Worm (Caenorhabditis elegans): ENCODE measurements around the gene irg-6.
A peak's percentile ranks its signal among the peaks of the same experiment; 100 is the strongest.

Gene irg-6

ce11 chrIV:12899392-12899791 is 15.4 kb downstream of the irg-6 start, which contains the start of gene K08D8.9:
K08D8.9 (plus strand) TSS chrIV:12899692.
- TF ChIP-seq snpc-1.1 (tag; optimal IDR thresholded peaks at IDR 0.05; ENCODE audit: insufficient read depth), result no peak
- TF ChIP-seq F57C9.4 (tag; optimal IDR thresholded peaks at IDR 0.05), result no peak
- no peak for TF ChIP-seq pha-4 (tag; optimal IDR thresholded peaks at IDR 0.05)
- TF ChIP-seq ceh-40 (GFP tag; IDR thresholded peaks at IDR 0.05), result no peak
- no peak for TF ChIP-seq ztf-3 (GFP tag; optimal IDR thresholded peaks at IDR 0.05)

DNA sequence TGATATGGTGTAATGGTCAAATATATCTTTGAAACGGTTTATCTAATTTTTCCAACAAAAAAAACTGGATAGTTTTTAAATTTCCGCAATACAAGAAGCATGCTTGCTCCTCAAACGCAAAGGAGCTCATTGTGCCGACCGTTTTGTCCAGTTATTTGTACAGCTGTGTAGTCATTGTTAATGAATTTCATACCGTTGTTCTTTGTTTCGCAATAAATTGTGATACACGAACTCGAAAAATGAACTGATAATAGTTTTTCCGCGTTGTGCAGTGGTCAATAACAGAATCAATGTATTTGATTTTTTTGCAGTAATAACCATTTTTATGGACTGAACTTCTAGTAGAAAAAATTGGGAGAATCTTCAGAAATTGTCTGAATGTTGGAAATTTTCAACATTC is 15.9 kb downstream of the irg-6 start:
- TF ChIP-seq cebp-1 (GFP tag; IDR thresholded peaks at IDR 0.05) (no peak), cebp-1 (tag; optimal IDR thresholded peaks at IDR 0.05) (peak; percentile 37), madf-10 (tag; optimal IDR thresholded peaks at IDR 0.05) (no peak), snpc-3.4 (tag; optimal IDR thresholded peaks at IDR 0.05) (no peak)

DNA sequence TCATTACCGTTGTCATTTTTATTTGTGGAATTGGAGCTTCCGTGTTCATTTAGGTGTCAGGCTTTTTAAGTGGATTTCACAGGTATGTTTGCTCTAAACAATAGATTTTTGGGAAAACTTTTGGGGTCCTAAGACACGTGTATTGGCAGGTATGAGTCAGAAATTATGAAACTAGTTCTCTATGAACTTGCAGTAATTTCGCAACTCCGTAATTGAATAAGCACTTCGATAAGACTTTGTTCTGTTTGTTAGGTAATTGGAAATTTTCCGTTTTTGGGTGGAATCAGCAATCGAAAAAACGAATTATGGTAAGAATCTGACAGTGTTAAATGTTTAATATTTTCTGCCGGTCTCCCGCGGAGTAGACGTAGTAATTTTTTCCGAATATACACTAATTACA is 17.6 kb downstream of the irg-6 start:
- TF ChIP-seq ZK185.1 (tag; optimal IDR thresholded peaks at IDR 0.05; ENCODE audit: poor library complexity, severe bottlenecking), result no peak
- TF ChIP-seq cebp-1 (GFP tag; IDR thresholded peaks at IDR 0.05), result peak; percentile 57; the same call in 1 of the 2 replicates
- peak; percentile 79 for TF ChIP-seq cebp-1 (tag; optimal IDR thresholded peaks at IDR 0.05)
- TF ChIP-seq egl-44 (GFP tag; IDR thresholded peaks at IDR 0.05), result no peak
- no peak for TF ChIP-seq sdz-38 (tag; optimal IDR thresholded peaks at IDR 0.05)

- TF ChIP-seq nhr-80 (tag; optimal IDR thresholded peaks at IDR 0.05), result peak; percentile 21
- TF ChIP-seq egl-18 (GFP tag; IDR thresholded peaks at IDR 0.05), result no peak
Observed at ce11 chrIV:12896371-12896882, 18.3 kb downstream of the irg-6 start, which contains the start of gene K08D8.7. K08D8.7 (plus strand) TSS chrIV:12896832.

- TF ChIP-seq hmg-1.2 (GFP tag; IDR thresholded peaks at IDR 0.05), result no peak
- no peak for TF ChIP-seq rec-8 (tag; optimal IDR thresholded peaks at IDR 0.05)
- TF ChIP-seq pbrm-1 (GFP tag; IDR thresholded peaks at IDR 0.05), result no peak
- no peak for TF ChIP-seq Y53F4B.3 (GFP tag; IDR thresholded peaks at IDR 0.05)
- TF ChIP-seq ceh-91 (GFP tag; IDR thresholded peaks at IDR 0.05), result no peak
- TF ChIP-seq chd-7 (tag; optimal IDR thresholded peaks at IDR 0.05), result no peak
- TF ChIP-seq nfya-2 (GFP tag; IDR thresholded peaks at IDR 0.05), result no peak
- TF ChIP-seq ceh-79 (tag; optimal IDR thresholded peaks at IDR 0.05), result no peak
- no peak for TF ChIP-seq bed-2 (GFP tag; IDR thresholded peaks at IDR 0.05)
- TF ChIP-seq F10E7.11 (tag; optimal IDR thresholded peaks at IDR 0.05), result no peak
- no peak for TF ChIP-seq aptf-3 (GFP tag; IDR thresholded peaks at IDR 0.05)
- no peak for TF ChIP-seq F23B12.7 (tag; optimal IDR thresholded peaks at IDR 0.05; ENCODE audit: insufficient read depth)
Observed at ce11 chrIV:12894996-12895395, 19.8 kb downstream of the irg-6 start, which contains the start of gene K08D8.11. K08D8.11 (plus strand) TSS chrIV:12895296.

- TF ChIP-seq F23B12.7 (tag; optimal IDR thresholded peaks at IDR 0.05; ENCODE audit: insufficient read depth), result no peak
- TF ChIP-seq madf-3 (GFP tag; IDR thresholded peaks at IDR 0.05), result no peak
- TF ChIP-seq pha-4 (tag; optimal IDR thresholded peaks at IDR 0.05), result no peak
- no peak for TF ChIP-seq rpc-1 (optimal IDR thresholded peaks at IDR 0.05)
- TF ChIP-seq rpc-1 (tag; optimal IDR thresholded peaks at IDR 0.05), result no peak
- TF ChIP-seq madf-6 (GFP tag; IDR thresholded peaks at IDR 0.05), result no peak
- no peak for TF ChIP-seq hmg-1.2 (GFP tag; IDR thresholded peaks at IDR 0.05)
- TF ChIP-seq ccch-3 (GFP tag; optimal IDR thresholded peaks at IDR 0.05), result no peak
- TF ChIP-seq fkh-3 (tag; optimal IDR thresholded peaks at IDR 0.05), result no peak
- no peak for TF ChIP-seq ZK185.1 (tag; optimal IDR thresholded peaks at IDR 0.05; ENCODE audit: poor library complexity, severe bottlenecking)
- no peak for TF ChIP-seq attf-5 (GFP tag; optimal IDR thresholded peaks at IDR 0.05)
- no peak for TF ChIP-seq efl-1 (GFP tag; optimal IDR thresholded peaks at IDR 0.05)
- no peak for TF ChIP-seq egrh-3 (GFP tag; IDR thresholded peaks at IDR 0.05)
Observed at ce11 chrIV:12893166-12893565, 21.6 kb downstream of the irg-6 start, which contains the start of gene K08D8.12. K08D8.12 (plus strand) TSS chrIV:12893466.

All from whole organism, young adult.